Fruit fly (Drosophila melanogaster) whole organism, embryonic: ENCODE data around the gene CG14535.

Source experiments
- Asciz ChIP-seq: fragments of 200-800 bp; sonication (Bioruptor generic); optimal IDR thresholded peaks from 2 replicates; lab custom pipeline; 2017; ENCODE audit warnings: missing biosample characterization, mild to moderate bottlenecking, missing genetic modification characterization, missing genetic modification reagents
- C15 ChIP-seq: fragments of 200-800 bp; sonication (Bioruptor generic); IDR thresholded peaks from 3 replicates; pipeline ENCODE4 v1.3.6; 2022; ENCODE audit warnings: missing biosample characterization, missing genetic modification characterization
- CG10147 ChIP-seq: fragments of 200-800 bp; sonication (Bioruptor generic); optimal IDR thresholded peaks from 2 replicates; lab custom pipeline; 2019; ENCODE audit warnings: missing biosample characterization, mild to moderate bottlenecking, missing genetic modification characterization, moderate library complexity
- CG1233 ChIP-seq: fragments of 200-800 bp; sonication (Bioruptor generic); optimal IDR thresholded peaks from 4 replicates; lab custom pipeline; 2018; ENCODE audit warnings: missing biosample characterization, mild to moderate bottlenecking, missing genetic modification characterization
- CG12659 ChIP-seq: fragments of 200-800 bp; sonication (Bioruptor generic); optimal IDR thresholded peaks from 3 replicates; lab custom pipeline; 2017; ENCODE audit warnings: mild to moderate bottlenecking, missing biosample characterization, missing genetic modification reagents, missing genetic modification characterization
- CG13296 ChIP-seq: fragments of 200-800 bp; sonication (Bioruptor generic); optimal IDR thresholded peaks from 3 replicates; lab custom pipeline; 2018; ENCODE audit warnings: missing biosample characterization, mild to moderate bottlenecking, missing genetic modification characterization
- CG13424 ChIP-seq: fragments of 200-800 bp; sonication (Bioruptor generic); optimal IDR thresholded peaks from 2 replicates; lab custom pipeline; 2019; ENCODE audit warnings: missing biosample characterization, mild to moderate bottlenecking, missing genetic modification characterization, moderate library complexity
- CG13894 ChIP-seq: fragments of 200-800 bp; sonication (Bioruptor generic); optimal IDR thresholded peaks from 3 replicates; lab custom pipeline; 2018; ENCODE audit warnings: missing biosample characterization, mild to moderate bottlenecking, missing genetic modification characterization, moderate library complexity
- CG1529 ChIP-seq: fragments of 200-800 bp; sonication (Bioruptor generic); optimal IDR thresholded peaks from 3 replicates; lab custom pipeline; 2018; ENCODE audit warnings: missing biosample characterization, missing genetic modification characterization
- CG1647 ChIP-seq: fragments of 200-800 bp; sonication (Bioruptor generic); optimal IDR thresholded peaks from 3 replicates; lab custom pipeline; 2016; ENCODE audit warnings: missing biosample characterization, missing genetic modification characterization
- CG17328 ChIP-seq: fragments of 200-800 bp; sonication (Bioruptor generic); IDR thresholded peaks from 2 replicates; pipeline ENCODE4 v1.3.6; 2022; ENCODE audit warnings: missing biosample characterization, missing genetic modification characterization
- CG1832 ChIP-seq: fragments of 200-800 bp; sonication (Bioruptor generic); optimal IDR thresholded peaks from 2 replicates; lab custom pipeline; 2017; ENCODE audit warnings: missing biosample characterization, mild to moderate bottlenecking, missing genetic modification characterization, inconsistent platforms
- CG30403 ChIP-seq: fragments of 200-800 bp; sonication (Bioruptor generic); optimal IDR thresholded peaks from 3 replicates; lab custom pipeline; 2016; ENCODE audit warnings: missing biosample characterization, missing genetic modification characterization
- CG3281 ChIP-seq: fragments of 200-800 bp; sonication (Bioruptor generic); optimal IDR thresholded peaks from 3 replicates; lab custom pipeline; 2017; ENCODE audit warnings: missing biosample characterization, mild to moderate bottlenecking, missing genetic modification characterization
- CG42726 ChIP-seq: fragments of 200-800 bp; sonication (Bioruptor generic); IDR thresholded peaks from 2 replicates; pipeline ENCODE4 v1.3.6; 2022; ENCODE audit warnings: missing biosample characterization, missing genetic modification characterization; ENCODE audit not compliant: partially characterized antibody
- CG4404 ChIP-seq: fragments of 200-800 bp; sonication (Bioruptor generic); IDR thresholded peaks from 2 replicates; pipeline ENCODE4 v1.3.6; 2022; ENCODE audit warnings: missing biosample characterization, missing genetic modification characterization
- CG8924 ChIP-seq: fragments of 200-800 bp; optimal IDR thresholded peaks from 3 replicates; lab custom pipeline; 2019; ENCODE audit warnings: missing biosample characterization, mild to moderate bottlenecking, missing genetic modification characterization, moderate library complexity
- CG8944 ChIP-seq: fragments of 200-800 bp; sonication (Bioruptor generic); optimal IDR thresholded peaks from 3 replicates; lab custom pipeline; 2016; ENCODE audit warnings: missing biosample characterization, missing genetic modification characterization
- CG9932 ChIP-seq: fragments of 200-800 bp; sonication (Bioruptor generic); IDR thresholded peaks from 2 replicates; pipeline ENCODE4 v1.3.6; 2022; ENCODE audit warnings: missing biosample characterization, missing genetic modification characterization
- Dll ChIP-seq: fragments of 200-800 bp; sonication (Bioruptor generic); IDR thresholded peaks from 4 replicates; pipeline ENCODE4 v1.3.6; 2022; ENCODE audit warnings: missing biosample characterization, missing genetic modification characterization; ENCODE audit not compliant: partially characterized antibody
- H2.0 ChIP-seq: fragments of 200-800 bp; sonication (Bioruptor generic); IDR thresholded peaks from 2 replicates; pipeline ENCODE4 v1.3.6; 2022; ENCODE audit warnings: missing biosample characterization, missing genetic modification characterization
- HLH3B ChIP-seq: fragments of 200-800 bp; sonication (Bioruptor generic); IDR thresholded peaks from 2 replicates; pipeline ENCODE4 v1.3.6; 2022; ENCODE audit warnings: missing biosample characterization, missing genetic modification characterization
- Hand ChIP-seq: fragments of 200-800 bp; sonication (Bioruptor generic); optimal IDR thresholded peaks from 2 replicates; lab custom pipeline; 2017; ENCODE audit warnings: mild to moderate bottlenecking, missing biosample characterization, missing genetic modification reagents, missing genetic modification characterization
- Hey ChIP-seq: fragments of 200-800 bp; sonication (Bioruptor generic); optimal IDR thresholded peaks from 3 replicates; lab custom pipeline; 2018; ENCODE audit warnings: missing biosample characterization, mild to moderate bottlenecking, missing genetic modification characterization
- Hmx ChIP-seq: fragments of 200-800 bp; sonication (Bioruptor generic); optimal IDR thresholded peaks from 2 replicates; lab custom pipeline; 2016; ENCODE audit warnings: missing biosample characterization, missing genetic modification characterization
- Hr3 ChIP-seq: fragments of 200-800 bp; sonication (Bioruptor generic); optimal IDR thresholded peaks from 3 replicates; lab custom pipeline; 2016; ENCODE audit warnings: missing biosample characterization, missing genetic modification characterization
- Hsf ChIP-seq: fragments of 200-800 bp; sonication (Bioruptor generic); optimal IDR thresholded peaks from 3 replicates; lab custom pipeline; 2016; ENCODE audit warnings: missing biosample characterization, missing genetic modification characterization
- Lim3 ChIP-seq: fragments of 200-800 bp; sonication (Bioruptor generic); IDR thresholded peaks from 2 replicates; pipeline ENCODE4 v1.3.6; 2022; ENCODE audit warnings: missing biosample characterization, missing genetic modification characterization
- MESR4 ChIP-seq: fragments of 200-800 bp; sonication (Bioruptor generic); optimal IDR thresholded peaks from 2 replicates; lab custom pipeline; 2018; ENCODE audit warnings: missing biosample characterization, mild to moderate bottlenecking, missing genetic modification characterization, moderate library complexity
- Mrtf ChIP-seq: fragments of 200-800 bp; sonication (Bioruptor generic); IDR thresholded peaks from 3 replicates; pipeline ENCODE4 v1.3.6; 2022; ENCODE audit warnings: missing biosample characterization, missing genetic modification characterization
- Nf-YA ChIP-seq: fragments of 200-800 bp; sonication (Bioruptor generic); IDR thresholded peaks from 2 replicates; pipeline ENCODE4 v1.3.6; 2022; ENCODE audit warnings: missing biosample characterization, missing genetic modification characterization
- abd-A ChIP-seq: fragments of 200-800 bp; sonication (Bioruptor generic); optimal IDR thresholded peaks from 3 replicates; lab custom pipeline; 2019; ENCODE audit warnings: missing biosample characterization, mild to moderate bottlenecking, missing genetic modification characterization, moderate library complexity
- ap ChIP-seq: fragments of 200-800 bp; sonication (Bioruptor generic); IDR thresholded peaks from 2 replicates; pipeline ENCODE4 v1.3.6; 2022; ENCODE audit warnings: missing biosample characterization, missing genetic modification characterization
- disco-r ChIP-seq: fragments of 200-800 bp; sonication (Bioruptor generic); optimal IDR thresholded peaks from 2 replicates; lab custom pipeline; 2016; ENCODE audit warnings: missing biosample characterization, missing genetic modification characterization
- esg ChIP-seq: fragments of 200-800 bp; sonication (Bioruptor generic); conservative IDR thresholded peaks from 2 replicates; pipeline ENCODE4 v1.3.6; 2022; ENCODE audit warnings: missing biosample characterization, missing genetic modification characterization
- fd96Cb ChIP-seq: fragments of 200-800 bp; sonication (Bioruptor generic); optimal IDR thresholded peaks from 2 replicates; lab custom pipeline; 2018; ENCODE audit warnings: missing biosample characterization, mild to moderate bottlenecking, missing genetic modification characterization, moderate library complexity
- gcm2 ChIP-seq: fragments of 200-800 bp; sonication (Bioruptor generic); optimal IDR thresholded peaks from 2 replicates; lab custom pipeline; 2016; ENCODE audit warnings: missing biosample characterization, missing genetic modification characterization
- gro ChIP-seq: fragments of 200-800 bp; sonication (Bioruptor generic); optimal IDR thresholded peaks from 2 replicates; lab custom pipeline; 2016; ENCODE audit warnings: missing biosample characterization, missing genetic modification characterization
- inv ChIP-seq: fragments of 200-800 bp; sonication (Bioruptor generic); IDR thresholded peaks from 2 replicates; pipeline ENCODE4 v1.3.6; 2022; ENCODE audit warnings: missing biosample characterization, missing genetic modification characterization; ENCODE audit not compliant: partially characterized antibody
- kah ChIP-seq: fragments of 200-800 bp; sonication (Bioruptor generic); optimal IDR thresholded peaks from 2 replicates; lab custom pipeline; 2018; ENCODE audit warnings: missing biosample characterization, mild to moderate bottlenecking, missing genetic modification characterization
- peb ChIP-seq: fragments of 200-800 bp; sonication (Bioruptor generic); IDR thresholded peaks from 2 replicates; pipeline ENCODE4 v1.3.6; 2022; ENCODE audit warnings: missing biosample characterization, missing genetic modification characterization
- pho ChIP-seq: fragments of 200-800 bp; sonication (Bioruptor generic); optimal IDR thresholded peaks from 2 replicates; lab custom pipeline; 2016; ENCODE audit warnings: missing biosample characterization, missing genetic modification characterization
- pros ChIP-seq: fragments of 200-800 bp; sonication (Bioruptor generic); optimal IDR thresholded peaks from 3 replicates; lab custom pipeline; 2019; ENCODE audit warnings: missing biosample characterization, mild to moderate bottlenecking, missing genetic modification characterization, moderate library complexity
- salm ChIP-seq: fragments of 200-800 bp; sonication (Bioruptor generic); optimal IDR thresholded peaks from 2 replicates; lab custom pipeline; 2018; ENCODE audit warnings: missing biosample characterization, mild to moderate bottlenecking, missing genetic modification characterization
- slbo ChIP-seq: fragments of 200-800 bp; sonication (Bioruptor generic); IDR thresholded peaks from 2 replicates; pipeline ENCODE4 v1.3.6; 2022; ENCODE audit warnings: missing biosample characterization, missing genetic modification characterization
- sob ChIP-seq: fragments of 200-800 bp; sonication (Bioruptor generic); IDR thresholded peaks from 2 replicates; pipeline ENCODE4 v1.3.6; 2022; ENCODE audit warnings: missing biosample characterization, missing genetic modification characterization
- tap ChIP-seq: fragments of 200-800 bp; optimal IDR thresholded peaks from 3 replicates; lab custom pipeline; 2019; ENCODE audit warnings: missing biosample characterization, mild to moderate bottlenecking, missing genetic modification characterization, moderate library complexity
- trem ChIP-seq: fragments of 200-800 bp; optimal IDR thresholded peaks from 3 replicates; lab custom pipeline; 2019; ENCODE audit warnings: missing biosample characterization, mild to moderate bottlenecking, missing genetic modification characterization, moderate library complexity
- ttk ChIP-seq: fragments of 200-800 bp; sonication (Bioruptor generic); IDR thresholded peaks from 2 replicates; pipeline ENCODE4 v2.1.2; 2022; ENCODE audit warnings: missing biosample characterization, missing genetic modification characterization
- tx ChIP-seq: fragments of 200-800 bp; sonication (Bioruptor generic); optimal IDR thresholded peaks from 2 replicates; lab custom pipeline; 2016; ENCODE audit warnings: missing biosample characterization, missing genetic modification characterization
- yki ChIP-seq: fragments of >200 bp; optimal IDR thresholded peaks from 3 replicates; lab custom pipeline; 2018

Gene CG14535

DNA sequence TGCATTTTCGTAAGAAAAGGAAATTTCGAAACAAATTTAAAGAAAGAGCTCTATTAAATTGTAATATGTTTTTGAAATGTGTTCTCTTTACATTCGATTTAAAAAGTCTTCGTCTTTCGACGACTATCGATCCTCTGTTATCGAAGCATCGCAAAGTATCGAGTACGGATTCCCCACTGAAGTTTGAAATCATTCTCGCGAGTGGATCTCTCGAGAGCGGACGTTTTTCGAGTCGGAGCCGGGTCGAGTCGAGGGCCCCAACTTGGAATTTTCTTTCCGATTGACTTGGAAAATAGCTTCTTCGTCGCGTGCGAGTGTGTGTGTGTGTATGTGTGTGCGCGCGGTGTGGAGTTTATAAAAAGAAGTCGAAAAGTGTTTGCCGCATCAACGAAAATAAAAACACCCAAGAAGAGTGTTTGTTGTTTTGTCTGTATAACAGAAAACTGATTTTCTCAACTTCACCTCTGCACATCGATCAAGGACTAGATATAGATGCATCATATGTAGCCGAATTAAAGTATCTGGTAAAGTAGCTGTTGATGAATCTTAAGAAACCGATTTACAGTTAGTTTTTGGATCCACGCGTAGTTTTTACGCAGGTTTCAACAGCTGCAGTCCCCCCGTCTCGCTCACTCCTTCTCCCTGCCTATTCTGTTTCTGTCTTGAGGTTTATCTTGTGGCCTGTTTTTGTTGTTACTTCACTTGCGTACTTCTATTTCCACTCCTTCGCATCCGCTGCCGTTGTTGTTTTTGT lies 43.8 kb downstream of the CG14535 start, which contains the start of gene LanB1 (continued):
- no peak for TF ChIP-seq HLH3B (GFP tag; lab: Robert Waterston, UW)
- no peak for TF ChIP-seq Hsf
- no peak for TF ChIP-seq CG3281 (GFP tag; lab: Kevin White, UChicago)
- no peak for TF ChIP-seq ap
- no peak for TF ChIP-seq yki (lab: Kevin White, UChicago)
- 0 out of 2 replicates have a peak, but pooled peaks have one; percentile 12 for TF ChIP-seq slbo
- TF ChIP-seq CG42726 (GFP tag; lab: Robert Waterston, UW): peak; percentile 68; the same call in 1 of the 2 replicates
- TF ChIP-seq Mrtf (GFP tag; lab: Robert Waterston, UW): no peak
- no peak for TF ChIP-seq pho (GFP tag; lab: Kevin White, UChicago)
- TF ChIP-seq Asciz (GFP tag; lab: Kevin White, UChicago): no peak
- no peak for TF ChIP-seq Hmx (GFP tag; lab: Kevin White, UChicago)
- no peak for TF ChIP-seq Hey (tag; lab: Kevin White, UChicago)
- TF ChIP-seq tap: no peak
- TF ChIP-seq CG13424 (tag; lab: Kevin White, UChicago): no peak
- peak; percentile 52 for TF ChIP-seq CG13894 (tag; lab: Kevin White, UChicago)
- no peak for TF ChIP-seq Hr3 (GFP tag; lab: Kevin White, UChicago)
- TF ChIP-seq CG1233 (GFP tag; lab: Kevin White, UChicago): no peak
- TF ChIP-seq CG1529 (GFP tag; lab: Kevin White, UChicago): no peak
- TF ChIP-seq CG10147 (GFP tag; lab: Kevin White, UChicago): no peak
- TF ChIP-seq CG8944 (GFP tag; lab: Kevin White, UChicago): no peak
- TF ChIP-seq esg (GFP tag; lab: Robert Waterston, UW): no peak
- TF ChIP-seq Hand: no peak
- TF ChIP-seq CG30403 (GFP tag; lab: Kevin White, UChicago): no peak
- no peak for TF ChIP-seq Nf-YA (GFP tag; lab: Robert Waterston, UW)
- no peak for TF ChIP-seq ttk (GFP tag; lab: Robert Waterston, UW)
- peak; percentile 3 for TF ChIP-seq CG8924 (tag; lab: Kevin White, UChicago)
- peak; percentile 73 for TF ChIP-seq kah
- TF ChIP-seq CG9932 (GFP tag; lab: Robert Waterston, UW): no peak
- no peak for TF ChIP-seq fd96Cb (tag; lab: Kevin White, UChicago)
- TF ChIP-seq peb (GFP tag; lab: Robert Waterston, UW): no peak
- TF ChIP-seq trem: peak; percentile 39
- peak; percentile 44; the same call in 1 of the 2 replicates for TF ChIP-seq sob (GFP tag; lab: Robert Waterston, UW)
- peak; percentile 40 for TF ChIP-seq gro (GFP tag; lab: Kevin White, UChicago)
- peak; percentile 46 for TF ChIP-seq CG12659 (GFP tag; lab: Kevin White, UChicago)
- TF ChIP-seq CG4404: no peak
- TF ChIP-seq inv (GFP tag; lab: Robert Waterston, UW): peak; percentile 31; the same call in 1 of the 2 replicates
- no peak for TF ChIP-seq gcm2
- TF ChIP-seq salm: no peak
- TF ChIP-seq disco-r (GFP tag; lab: Kevin White, UChicago): no peak
- no peak for TF ChIP-seq CG1647
- TF ChIP-seq CG17328: no peak
- no peak for TF ChIP-seq Lim3
- TF ChIP-seq CG1832 (GFP tag; lab: Kevin White, UChicago): peak; percentile 55
- peak; percentile 97 for TF ChIP-seq pros
- no peak for TF ChIP-seq abd-A (tag; lab: Kevin White, UChicago)
- TF ChIP-seq Dll: peak; percentile 53; the same call in 1 of the 4 replicates
- TF ChIP-seq H2.0 (GFP tag; lab: Robert Waterston, UW): no peak
- no peak for TF ChIP-seq tx (GFP tag; lab: Kevin White, UChicago)
- no peak for TF ChIP-seq C15 (GFP tag; lab: Robert Waterston, UW)
- peak; percentile 26 for TF ChIP-seq MESR4
- no peak for TF ChIP-seq CG13296 (GFP tag; lab: Kevin White, UChicago)
